Worm (Caenorhabditis elegans) whole organism, young adult: Measurements from ENCODE around the gene tbx-41.

Source experiments
- B0019.2 ChIP-seq: fragments of 200-800 bp; sonication (Bioruptor generic); conservative IDR thresholded peaks from 2 replicates; pipeline ENCODE4 v1.3.6; 2022; ENCODE audit warnings: missing genetic modification reagents, missing genetic modification characterization, missing compliant biosample characterization
- B0261.1 ChIP-seq: sonication (generic microtip); optimal IDR thresholded peaks from 2 replicates; lab custom pipeline; 2016; ENCODE audit warnings: mild to moderate bottlenecking, missing genetic modification characterization, moderate library complexity, missing compliant biosample characterization
- C06A6.2 ChIP-seq: fragments of 200-800 bp; sonication (Bioruptor generic); conservative IDR thresholded peaks from 2 replicates; pipeline ENCODE4 v1.3.6; 2022; ENCODE audit warnings: missing genetic modification characterization, missing compliant biosample characterization
- C17E4.6 ChIP-seq: fragments of 200-800 bp; sonication (Bioruptor generic); IDR thresholded peaks from 2 replicates; pipeline ENCODE4 v1.3.6; 2022; ENCODE audit warnings: missing genetic modification reagents, missing genetic modification characterization, missing compliant biosample characterization
- F22D6.2 ChIP-seq: sonication (generic microtip); optimal IDR thresholded peaks from 2 replicates; lab custom pipeline; 2016; ENCODE audit warnings: mild to moderate bottlenecking, missing genetic modification characterization, missing compliant biosample characterization
- F23B12.7 ChIP-seq: sonication (generic microtip); optimal IDR thresholded peaks from 2 replicates; lab custom pipeline; 2017; ENCODE audit warnings: missing genetic modification characterization, mild to moderate bottlenecking, missing compliant biosample characterization, antibody characterized with exemption, moderate library complexity; ENCODE audit not compliant: insufficient read depth
- F49E8.2 ChIP-seq: sonication (generic microtip); optimal IDR thresholded peaks from 3 replicates; lab custom pipeline; 2017; ENCODE audit warnings: missing genetic modification characterization, mild to moderate bottlenecking, missing compliant biosample characterization, antibody characterized with exemption, moderate library complexity; ENCODE audit not compliant: insufficient read depth
- F57A8.1 ChIP-seq: fragments of 200-800 bp; sonication (Bioruptor generic); optimal IDR thresholded peaks from 2 replicates; lab custom pipeline; 2018; ENCODE audit warnings: mild to moderate bottlenecking, missing genetic modification characterization, moderate library complexity, missing compliant biosample characterization
- K12H6.12 ChIP-seq: fragments of 200-800 bp; sonication (Bioruptor generic); optimal IDR thresholded peaks from 2 replicates; lab custom pipeline; 2018; ENCODE audit warnings: mild to moderate bottlenecking, missing genetic modification characterization, missing compliant biosample characterization
- Y79H2A.3 ChIP-seq: fragments of 200-800 bp; sonication (Bioruptor generic); conservative IDR thresholded peaks from 2 replicates; pipeline ENCODE4 v1.3.6; 2022; ENCODE audit warnings: missing genetic modification reagents, missing genetic modification characterization, missing compliant biosample characterization
- ZK185.1 ChIP-seq: sonication (generic microtip); optimal IDR thresholded peaks from 2 replicates; lab custom pipeline; 2016; ENCODE audit warnings: mild to moderate bottlenecking, missing genetic modification characterization, missing compliant biosample characterization; ENCODE audit not compliant: poor library complexity, severe bottlenecking
- ama-1 ChIP-seq, 3 experiments: fragments of 150-350 bp in 1 of 3; sonication (generic microtip) in 2 of 3; optimal IDR thresholded peaks; 2 replicates each; lab custom pipeline; 2014 to 2018; ENCODE audit warnings: missing biosample characterization in 2 of 3, missing genetic modification characterization in 2 of 3, missing genetic modification reagents in 2 of 3
- aptf-3 ChIP-seq: fragments of 200-800 bp; sonication (Bioruptor generic); IDR thresholded peaks from 2 replicates; pipeline ENCODE4 v1.3.6; 2022; ENCODE audit warnings: missing genetic modification characterization, missing compliant biosample characterization
- attf-5 ChIP-seq: fragments of 200-800 bp; sonication (Bioruptor generic); optimal IDR thresholded peaks from 2 replicates; lab custom pipeline; 2018; ENCODE audit warnings: mild to moderate bottlenecking, missing genetic modification characterization, missing compliant biosample characterization
- bed-1 ChIP-seq: fragments of 200-800 bp; sonication (Bioruptor generic); IDR thresholded peaks from 2 replicates; pipeline ENCODE4 v1.3.6; 2022; ENCODE audit warnings: missing genetic modification reagents, missing genetic modification characterization, missing compliant biosample characterization
- ceh-27 ChIP-seq: fragments of 200-800 bp; sonication (Bioruptor generic); optimal IDR thresholded peaks from 2 replicates; lab custom pipeline; 2018; ENCODE audit warnings: mild to moderate bottlenecking, missing genetic modification characterization, moderate library complexity, missing compliant biosample characterization
- die-1 ChIP-seq: sonication (generic microtip); optimal IDR thresholded peaks from 2 replicates; lab custom pipeline; 2016; ENCODE audit warnings: missing genotype, mild to moderate bottlenecking, missing genetic modification characterization, missing compliant biosample characterization
- dpff-1 ChIP-seq: sonication (generic microtip); optimal IDR thresholded peaks from 2 replicates; lab custom pipeline; 2017; ENCODE audit warnings: mild to moderate bottlenecking, missing genetic modification characterization, missing compliant biosample characterization
- fkh-3 ChIP-seq: sonication (generic microtip); optimal IDR thresholded peaks from 2 replicates; lab custom pipeline; 2016; ENCODE audit warnings: mild to moderate bottlenecking, missing genetic modification characterization, missing compliant biosample characterization
- hmg-1.2 ChIP-seq: fragments of 200-800 bp; sonication (Bioruptor generic); IDR thresholded peaks from 2 replicates; pipeline ENCODE4 v1.3.6; 2022; ENCODE audit warnings: missing genetic modification reagents, missing genetic modification characterization, missing compliant biosample characterization
- hmg-20 ChIP-seq: fragments of 200-800 bp; sonication (Bioruptor generic); IDR thresholded peaks from 2 replicates; pipeline ENCODE4 v1.3.6; 2022; ENCODE audit warnings: missing genetic modification reagents, missing genetic modification characterization, missing compliant biosample characterization
- hsf-1 ChIP-seq: fragments of 200-800 bp; sonication (Bioruptor generic); IDR thresholded peaks from 2 replicates; pipeline ENCODE4 v1.3.6; 2022; ENCODE audit warnings: missing genetic modification reagents, missing genetic modification characterization, missing compliant biosample characterization
- lag-1 ChIP-seq: fragments of 200-800 bp; sonication (Bioruptor generic); IDR thresholded peaks from 2 replicates; pipeline ENCODE4 v1.3.6; 2022; ENCODE audit warnings: missing genetic modification reagents, missing genetic modification characterization, missing compliant biosample characterization
- let-526 ChIP-seq: fragments of 200-800 bp; sonication (Bioruptor generic); IDR thresholded peaks from 2 replicates; pipeline ENCODE4 v1.3.6; 2022; ENCODE audit warnings: missing genetic modification reagents, missing genetic modification characterization, missing compliant biosample characterization
- lin-26 ChIP-seq: fragments of 200-800 bp; sonication (Bioruptor generic); IDR thresholded peaks from 2 replicates; pipeline ENCODE4 v1.3.6; 2022; ENCODE audit warnings: missing genetic modification reagents, missing genetic modification characterization, missing compliant biosample characterization
- lin-54 ChIP-seq: fragments of 200-800 bp; sonication (Bioruptor generic); optimal IDR thresholded peaks from 2 replicates; lab custom pipeline; 2018; ENCODE audit warnings: mild to moderate bottlenecking, missing genetic modification characterization, missing compliant biosample characterization
- madf-10 ChIP-seq: sonication (generic microtip); optimal IDR thresholded peaks from 2 replicates; lab custom pipeline; 2016; ENCODE audit warnings: mild to moderate bottlenecking, missing genetic modification characterization, missing compliant biosample characterization
- madf-3 ChIP-seq: fragments of 200-800 bp; sonication (Bioruptor generic); IDR thresholded peaks from 2 replicates; pipeline ENCODE4 v1.3.6; 2022; ENCODE audit warnings: missing genetic modification reagents, missing genetic modification characterization, missing compliant biosample characterization
- nfya-1 ChIP-seq: sonication (generic microtip); optimal IDR thresholded peaks from 2 replicates; lab custom pipeline; 2017; ENCODE audit warnings: antibody characterized with exemption, missing compliant biosample characterization, missing genetic modification characterization, borderline replicate concordance; ENCODE audit not compliant: insufficient read depth
- nfya-2 ChIP-seq: fragments of 200-800 bp; sonication (Bioruptor generic); IDR thresholded peaks from 2 replicates; pipeline ENCODE4 v1.3.6; 2022; ENCODE audit warnings: missing genetic modification reagents, missing genetic modification characterization, missing compliant biosample characterization
- nhr-120 ChIP-seq: fragments of 200-800 bp; sonication (Bioruptor generic); IDR thresholded peaks from 2 replicates; pipeline ENCODE4 v1.3.6; 2022; ENCODE audit warnings: missing genetic modification characterization, missing compliant biosample characterization
- nhr-179 ChIP-seq: sonication (generic microtip); optimal IDR thresholded peaks from 2 replicates; lab custom pipeline; 2016; ENCODE audit warnings: mild to moderate bottlenecking, missing genetic modification characterization, missing compliant biosample characterization
- nhr-27 ChIP-seq: fragments of 200-800 bp; sonication (Bioruptor generic); optimal IDR thresholded peaks from 2 replicates; lab custom pipeline; 2018; ENCODE audit warnings: mild to moderate bottlenecking, missing genetic modification characterization, moderate library complexity, missing compliant biosample characterization
- nhr-90 ChIP-seq: sonication (generic microtip); optimal IDR thresholded peaks from 2 replicates; lab custom pipeline; 2016; ENCODE audit warnings: missing genotype, mild to moderate bottlenecking, missing genetic modification characterization, missing compliant biosample characterization
- pbrm-1 ChIP-seq: fragments of 200-800 bp; sonication (Bioruptor generic); IDR thresholded peaks from 2 replicates; pipeline ENCODE4 v1.3.6; 2022; ENCODE audit warnings: missing genetic modification reagents, missing genetic modification characterization, missing compliant biosample characterization
- repo-1 ChIP-seq: sonication (generic microtip); optimal IDR thresholded peaks from 2 replicates; lab custom pipeline; 2017; ENCODE audit warnings: mild to moderate bottlenecking, missing genetic modification characterization, missing compliant biosample characterization
- snpc-1.3 ChIP-seq: sonication (generic microtip); optimal IDR thresholded peaks from 2 replicates; lab custom pipeline; 2017; ENCODE audit warnings: missing genetic modification characterization, mild to moderate bottlenecking, missing compliant biosample characterization, antibody characterized with exemption, moderate library complexity, missing genotype, missing genetic modification reagents; ENCODE audit not compliant: insufficient read depth
- snpc-3.4 ChIP-seq: sonication (generic microtip); optimal IDR thresholded peaks from 2 replicates; lab custom pipeline; 2017; ENCODE audit warnings: missing genetic modification characterization, mild to moderate bottlenecking, missing compliant biosample characterization, antibody characterized with exemption, moderate library complexity, missing genotype, missing genetic modification reagents
- snpc-4 ChIP-seq, 5 experiments: fragments of 150-350 bp in 1 of 5; sonication (generic microtip) in 4 of 5; optimal IDR thresholded peaks; 2 replicates each; lab custom pipeline; 2014 to 2018; ENCODE audit warnings: missing genetic modification characterization in 5 of 5, missing biosample characterization in 3 of 5, antibody characterized with exemption in 2 of 5, mild to moderate bottlenecking in 2 of 5, missing compliant biosample characterization in 2 of 5, missing genotype in 2 of 5, moderate library complexity in 2 of 5, missing genetic modification reagents in 1 of 5
- sptf-2 ChIP-seq: fragments of 200-800 bp; sonication (Bioruptor generic); optimal IDR thresholded peaks from 2 replicates; lab custom pipeline; 2018; ENCODE audit warnings: mild to moderate bottlenecking, missing genetic modification characterization, missing compliant biosample characterization
- tbp1 ChIP-seq: fragments of 200-800 bp; sonication (Bioruptor generic); optimal IDR thresholded peaks from 2 replicates; lab custom pipeline; 2018; ENCODE audit warnings: mild to moderate bottlenecking, missing genetic modification characterization, missing compliant biosample characterization
- tlf-1 ChIP-seq: fragments of 200-800 bp; sonication (Bioruptor generic); optimal IDR thresholded peaks from 2 replicates; lab custom pipeline; 2018; ENCODE audit warnings: mild to moderate bottlenecking, missing genetic modification characterization, missing compliant biosample characterization
- zfh-2 ChIP-seq: fragments of 200-800 bp; sonication (Bioruptor generic); conservative IDR thresholded peaks from 2 replicates; pipeline ENCODE4 v1.3.6; 2022; ENCODE audit warnings: missing genetic modification reagents, missing genetic modification characterization, missing compliant biosample characterization
- ztf-22 ChIP-seq: fragments of 200-800 bp; sonication (Bioruptor generic); optimal IDR thresholded peaks from 2 replicates; lab custom pipeline; 2018; ENCODE audit warnings: mild to moderate bottlenecking, missing genetic modification characterization, moderate library complexity, missing compliant biosample characterization
- ztf-26 ChIP-seq: sonication (generic microtip); optimal IDR thresholded peaks from 2 replicates; lab custom pipeline; 2017; ENCODE audit warnings: missing genetic modification characterization, missing compliant biosample characterization
- ztf-6 ChIP-seq: fragments of 200-800 bp; sonication (Bioruptor generic); IDR thresholded peaks from 2 replicates; pipeline ENCODE4 v1.3.6; 2022; ENCODE audit warnings: missing genetic modification reagents, missing genetic modification characterization, missing compliant biosample characterization

tbx-41 gene

ce11 chrX:1909353-1909752 is 44.3 kb downstream of the tbx-41 start (continued):
- 0 out of 2 replicates have a peak, but pooled peaks have one; percentile 14 for TF ChIP-seq aptf-3 (GFP tag; lab: Robert Waterston, UW)
- TF ChIP-seq pbrm-1 (GFP tag; lab: Robert Waterston, UW), result peak; percentile 80; the same call in 1 of the 2 replicates
- TF ChIP-seq lin-26, result peak; percentile 38; the same call in 1 of the 2 replicates
- TF ChIP-seq ztf-22 (GFP tag; lab: Kevin White, UChicago), result no peak
- TF ChIP-seq F49E8.2, result no peak
- peak; percentile 95 for TF ChIP-seq ztf-26 (tag; lab: Kevin White, UChicago)
- TF ChIP-seq die-1 (tag; lab: Kevin White, UChicago), result no peak
- no peak for TF ChIP-seq ZK185.1 (tag; lab: Kevin White, UChicago)
- no peak for TF ChIP-seq B0019.2
- peak; percentile 58 for TF ChIP-seq madf-10 (tag; lab: Kevin White, UChicago)
- no peak for TF ChIP-seq snpc-4 (GFP tag; optimal IDR thresholded peaks at IDR 0.05; lab: Kevin White, UChicago)
- peak in 2 of 4 experiments; percentile 27 to 58 for TF ChIP-seq snpc-4 (tag; optimal IDR thresholded peaks at IDR 0.05; lab: Kevin White, UChicago)
- no peak for TF ChIP-seq madf-3 (GFP tag; lab: Robert Waterston, UW)
- no peak for TF ChIP-seq nhr-179
- 0 out of 2 replicates have a peak, but pooled peaks have one; percentile 59 for TF ChIP-seq lag-1 (GFP tag; lab: Robert Waterston, UW)
- peak; percentile 69 for TF ChIP-seq C06A6.2 (GFP tag; lab: Robert Waterston, UW)
- peak; percentile 81 for TF ChIP-seq ceh-27 (GFP tag; lab: Kevin White, UChicago)
- TF ChIP-seq attf-5 (GFP tag; lab: Kevin White, UChicago), result no peak
- no peak for TF ChIP-seq ama-1 (optimal IDR thresholded peaks at IDR 0.05; lab: Kevin White, UChicago)
- no peak for TF ChIP-seq ama-1 (GFP tag; optimal IDR thresholded peaks at IDR 0.05; lab: Kevin White, UChicago)
- TF ChIP-seq lin-54, result peak; percentile 63
- TF ChIP-seq C17E4.6 (GFP tag; lab: Robert Waterston, UW), result 0 out of 2 replicates have a peak, but pooled peaks have one; percentile 35
- no peak for TF ChIP-seq snpc-3.4 (tag; lab: Kevin White, UChicago)
- TF ChIP-seq fkh-3, result no peak
- no peak for TF ChIP-seq tbp1 (GFP tag; lab: Kevin White, UChicago)
- TF ChIP-seq bed-1 (GFP tag; lab: Robert Waterston, UW), result no peak
- TF ChIP-seq sptf-2 (GFP tag; lab: Kevin White, UChicago), result no peak
- no peak; the same call in 1 of the 2 replicates for TF ChIP-seq zfh-2 (GFP tag; lab: Robert Waterston, UW)
- TF ChIP-seq ztf-6 (GFP tag; lab: Robert Waterston, UW), result peak; percentile 76
- no peak for TF ChIP-seq nhr-120 (GFP tag; lab: Robert Waterston, UW)
- TF ChIP-seq repo-1 (tag; lab: Kevin White, UChicago), result peak; percentile 86
- TF ChIP-seq K12H6.12 (tag; lab: Kevin White, UChicago), result peak; percentile 56
- TF ChIP-seq hmg-20 (GFP tag; lab: Robert Waterston, UW), result peak; percentile 89
- no peak for TF ChIP-seq nfya-2 (GFP tag; lab: Robert Waterston, UW)
- no peak for TF ChIP-seq Y79H2A.3 (GFP tag; lab: Robert Waterston, UW)
- TF ChIP-seq dpff-1 (tag; lab: Kevin White, UChicago), result no peak
- peak; percentile 32 for TF ChIP-seq F22D6.2 (tag; lab: Kevin White, UChicago)
- peak; percentile 75; the same call in 1 of the 2 replicates for TF ChIP-seq hmg-1.2 (GFP tag; lab: Robert Waterston, UW)
- peak; percentile 52 for TF ChIP-seq B0261.1
- TF ChIP-seq F23B12.7 (tag; lab: Kevin White, UChicago), result peak; percentile 62
- no peak for TF ChIP-seq nfya-1
- TF ChIP-seq nhr-90 (tag; lab: Kevin White, UChicago), result no peak
- TF ChIP-seq let-526 (GFP tag; lab: Robert Waterston, UW), result 0 out of 2 replicates have a peak, but pooled peaks have one; percentile 27
- TF ChIP-seq tlf-1, result peak; percentile 90
- TF ChIP-seq nhr-27 (tag; lab: Kevin White, UChicago), result no peak
- no peak for TF ChIP-seq hsf-1
- TF ChIP-seq F57A8.1 (GFP tag; lab: Kevin White, UChicago), result no peak
- TF ChIP-seq snpc-1.3 (tag; lab: Kevin White, UChicago), result no peak
